Worm (Caenorhabditis elegans): ENCODE results near the gene nxf-2.

DNA sequence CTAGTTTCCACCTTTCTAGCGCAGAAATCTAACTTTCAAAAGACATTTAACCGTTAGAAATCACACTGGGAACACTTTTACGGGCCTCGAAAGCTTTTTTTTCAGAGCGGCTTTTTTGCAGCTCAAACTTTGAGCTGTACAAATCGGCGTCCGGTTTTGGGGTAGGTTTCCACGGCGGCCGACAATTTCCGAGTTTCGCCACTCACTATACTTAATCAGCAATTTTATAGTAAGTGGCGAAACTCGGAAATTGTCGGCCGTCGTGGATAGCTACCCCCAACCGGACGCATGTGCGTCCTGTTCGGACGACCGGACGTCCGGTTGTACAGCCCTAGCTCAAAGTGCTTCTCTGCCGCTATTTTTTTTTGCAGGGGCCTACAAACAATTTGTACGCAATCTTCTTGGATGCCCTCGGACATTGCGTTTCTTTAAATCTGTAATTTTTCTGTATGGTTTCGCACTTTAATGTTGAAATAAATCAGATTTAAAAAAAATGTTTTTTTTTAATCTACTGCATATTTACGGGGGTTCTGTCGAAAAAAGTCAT lies 21.4 kb downstream of the nxf-2 start:
- TF ChIP-seq lin-32 (GFP tag; optimal IDR thresholded peaks at IDR 0.05) (no peak), unc-120 (tag; optimal IDR thresholded peaks at IDR 0.05; ENCODE audit: poor library complexity, severe bottlenecking) (no peak), sptf-1 (tag; optimal IDR thresholded peaks at IDR 0.05) (no peak), nhr-12 (tag; optimal IDR thresholded peaks at IDR 0.05) (no peak), cnd-1 (tag; optimal IDR thresholded peaks at IDR 0.05) (no peak)

Measured in whole organism, mixed stage, embryonic.